Fruit fly (Drosophila melanogaster): ENCODE measurements around the gene CG32485.

CG32485 gene

DNA sequence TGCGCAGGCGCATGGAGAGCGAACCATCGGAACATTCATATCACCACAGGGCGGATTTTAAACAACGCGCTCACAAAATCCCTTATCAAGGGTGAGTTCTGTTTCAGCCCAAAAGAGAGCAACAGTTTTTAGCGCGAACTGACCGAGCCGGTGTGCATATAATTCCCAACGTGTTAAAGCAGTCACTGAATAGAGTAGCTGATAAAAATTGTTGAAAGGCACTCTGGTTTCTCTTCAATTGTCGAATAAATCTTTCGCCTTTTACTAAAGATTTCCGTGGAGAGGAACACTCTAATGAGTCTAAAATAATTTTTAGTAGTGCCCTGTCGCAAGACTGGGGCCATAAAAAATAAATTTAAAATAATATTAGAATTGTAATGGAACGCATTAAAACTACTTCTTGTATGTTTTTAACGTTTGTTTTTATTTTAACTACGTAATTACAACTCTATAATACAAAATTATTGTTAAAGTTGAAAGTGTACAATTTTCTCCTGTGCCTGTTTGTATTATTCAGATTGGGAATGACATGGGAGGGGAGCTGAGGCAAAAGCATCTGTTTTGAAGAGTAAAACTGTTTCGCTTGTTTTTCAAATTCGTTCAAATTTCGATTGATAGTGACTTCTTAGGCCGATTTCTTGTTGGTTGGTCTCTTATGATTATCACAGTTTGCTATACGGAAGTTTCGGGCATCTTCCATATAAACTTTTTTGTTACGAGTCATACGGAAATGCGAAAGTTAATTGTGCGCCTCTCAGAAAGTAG is 40.6 kb downstream of the CG32485 start (continued):
- peak; percentile 40; the same call in 1 of the 2 replicates for TF ChIP-seq E2f1 (GFP tag; IDR thresholded peaks at IDR 0.05)
- TF ChIP-seq ranshi (GFP tag; IDR thresholded peaks at IDR 0.05) = peak; percentile 16; the same call in 1 of the 2 replicates
- peak; percentile 69 for TF ChIP-seq Nf-YA (GFP tag; IDR thresholded peaks at IDR 0.05)
- peak; percentile 43; the same call in 1 of the 2 replicates for TF ChIP-seq ttk (GFP tag; IDR thresholded peaks at IDR 0.05)
- TF ChIP-seq insv (GFP tag; optimal IDR thresholded peaks at IDR 0.05) = peak in 1 of 2 experiments; percentile 62
- TF ChIP-seq CG6654 (GFP tag; optimal IDR thresholded peaks at IDR 0.05) = no peak
- TF ChIP-seq Xrp1 (GFP tag; IDR thresholded peaks at IDR 0.05) = peak; percentile 58
- TF ChIP-seq CG1024 (GFP tag; IDR thresholded peaks at IDR 0.05) = peak; percentile 67
- TF ChIP-seq ken (GFP tag; IDR thresholded peaks at IDR 0.05) = peak; percentile 59; the same call in 1 of the 3 replicates
- TF ChIP-seq MESR4 (GFP tag; optimal IDR thresholded peaks at IDR 0.05) = no peak
- TF ChIP-seq dimm (GFP tag; IDR thresholded peaks at IDR 0.05) = no peak
- peak; percentile 62 for TF ChIP-seq sqz (GFP tag; optimal IDR thresholded peaks at IDR 0.05)
- no peak for TF ChIP-seq da (GFP tag; optimal IDR thresholded peaks at IDR 0.05)
- peak; percentile 71 for TF ChIP-seq Tbp (GFP tag; optimal IDR thresholded peaks at IDR 0.05)
- peak; percentile 25; the same call in 1 of the 2 replicates for TF ChIP-seq Rx (GFP tag; IDR thresholded peaks at IDR 0.05)
- TF ChIP-seq CG6813 (GFP tag; optimal IDR thresholded peaks at IDR 0.05) = no peak
- TF ChIP-seq CG9932 (GFP tag; IDR thresholded peaks at IDR 0.05) = peak; percentile 37
- TF ChIP-seq CG31365 (tag; optimal IDR thresholded peaks at IDR 0.05) = no peak
- no peak for TF ChIP-seq crc (GFP tag; optimal IDR thresholded peaks at IDR 0.05)
- TF ChIP-seq Lhr (GFP tag; optimal IDR thresholded peaks at IDR 0.05) = no peak
- peak; percentile 26 for TF ChIP-seq jumu (GFP tag; optimal IDR thresholded peaks at IDR 0.05)
- TF ChIP-seq dm (GFP tag; optimal IDR thresholded peaks at IDR 0.05) = no peak
- no peak for TF ChIP-seq Fer2 (tag; optimal IDR thresholded peaks at IDR 0.05)
- peak; percentile 52 for TF ChIP-seq Dek (tag; optimal IDR thresholded peaks at IDR 0.05)
- peak; percentile 5 for TF ChIP-seq CG18476 (GFP tag; optimal IDR thresholded peaks at IDR 0.05)
- no peak for TF ChIP-seq HLHmδ (GFP tag; optimal IDR thresholded peaks at IDR 0.05)
- peak; percentile 26; the same call in 1 of the 2 replicates for TF ChIP-seq Adf1 (GFP tag; IDR thresholded peaks at IDR 0.05)
- peak in 1 of 2 experiments; percentile 20 for TF ChIP-seq Eip74EF (GFP tag; optimal IDR thresholded peaks at IDR 0.05)
- peak; percentile 24 for TF ChIP-seq CG11398 (GFP tag; optimal IDR thresholded peaks at IDR 0.05)
- peak; percentile 49 for TF ChIP-seq CG18764 (GFP tag; optimal IDR thresholded peaks at IDR 0.05)
- peak; percentile 30 for TF ChIP-seq CG34376 (GFP tag; optimal IDR thresholded peaks at IDR 0.05)
- no peak for TF ChIP-seq hb (GFP tag; IDR thresholded peaks at IDR 0.05; ENCODE audit: partially characterized antibody)
- TF ChIP-seq Hr78 (GFP tag; optimal IDR thresholded peaks at IDR 0.05) = no peak
- TF ChIP-seq Usf (GFP tag; optimal IDR thresholded peaks at IDR 0.05) = no peak
- TF ChIP-seq CG8359 (GFP tag; optimal IDR thresholded peaks at IDR 0.05; ENCODE audit: borderline replicate concordance) = no peak
- peak; percentile 8 for TF ChIP-seq NC2α (GFP tag; optimal IDR thresholded peaks at IDR 0.05)
- TF ChIP-seq ATbp (GFP tag; optimal IDR thresholded peaks at IDR 0.05) = no peak
- TF ChIP-seq Hr3 (GFP tag; optimal IDR thresholded peaks at IDR 0.05) = peak; percentile 8
- TF ChIP-seq unpg (GFP tag; optimal IDR thresholded peaks at IDR 0.05) = peak; percentile 50
- TF ChIP-seq CrebB (tag; optimal IDR thresholded peaks at IDR 0.05) = no peak
- TF ChIP-seq CG13775 (GFP tag; optimal IDR thresholded peaks at IDR 0.05) = no peak
- peak; percentile 34 to 38 for TF ChIP-seq Pdp1 (GFP tag; optimal IDR thresholded peaks at IDR 0.05)
- peak; percentile 51 for TF ChIP-seq Bdp1 (GFP tag; optimal IDR thresholded peaks at IDR 0.05)
- TF ChIP-seq Hey (tag; optimal IDR thresholded peaks at IDR 0.05) = no peak
- no peak for TF ChIP-seq lab (GFP tag; optimal IDR thresholded peaks at IDR 0.05)
- peak; percentile 55 for TF ChIP-seq grau (tag; optimal IDR thresholded peaks at IDR 0.05)
- peak; percentile 34 for TF ChIP-seq CG17385 (GFP tag; optimal IDR thresholded peaks at IDR 0.05)
- no peak for TF ChIP-seq Oli (tag; optimal IDR thresholded peaks at IDR 0.05)

All from whole organism, embryonic.